Worm (Caenorhabditis elegans) whole organism, L4 larva: ENCODE data around the gene mrpl-36.

Experiments used
- dve-1 ChIP-seq: sonication (generic microtip); optimal IDR thresholded peaks from 2 replicates; lab custom pipeline; 2017; ENCODE audit warnings: antibody characterized with exemption, mild to moderate bottlenecking, missing genetic modification characterization, missing compliant biosample characterization; ENCODE audit not compliant: insufficient read depth
- nhr-237 ChIP-seq: sonication (generic microtip); optimal IDR thresholded peaks from 2 replicates; lab custom pipeline; 2017; ENCODE audit warnings: missing biosample characterization, missing genetic modification characterization
- pha-4 ChIP-seq, 2 experiments: fragments of 150-350 bp in 1 of 2; fragments of 200-800 bp in 1 of 2; sonication (Bioruptor generic) in 1 of 2; IDR thresholded peaks in 1 of 2; optimal IDR thresholded peaks in 1 of 2; 2 replicates each; pipeline versions ENCODE4 v1.3.6 to Lab custom; 2014 to 2022; ENCODE audit warnings: missing genetic modification characterization in 2 of 2, missing genetic modification reagents in 2 of 2, missing biosample characterization in 1 of 2, missing compliant biosample characterization in 1 of 2

ce11 chrIII:9858061-9858460 is 10.1 kb upstream of the mrpl-36 start:
- no peak for TF ChIP-seq pha-4 (GFP tag; IDR thresholded peaks at IDR 0.05; lab: Robert Waterston, UW)
- no peak for TF ChIP-seq pha-4 (tag; optimal IDR thresholded peaks at IDR 0.05; lab: Kevin White, UChicago)
- peak; percentile 61 for TF ChIP-seq dve-1 (tag; lab: Kevin White, UChicago)
- no peak for TF ChIP-seq nhr-237 (tag; lab: Kevin White, UChicago)
